Worm (Caenorhabditis elegans) whole organism, early embryonic: ENCODE results near the gene faah-6.

Experiments used
- B0310.2 ChIP-seq: sonication (generic microtip); optimal IDR thresholded peaks from 2 replicates; lab custom pipeline; 2016; ENCODE audit warnings: mild to moderate bottlenecking, missing genetic modification characterization, missing compliant biosample characterization
- F13C5.2 ChIP-seq: sonication (generic microtip); optimal IDR thresholded peaks from 2 replicates; lab custom pipeline; 2017; ENCODE audit warnings: mild to moderate bottlenecking, missing genetic modification characterization, inconsistent platforms, missing compliant biosample characterization
- aly-1 ChIP-seq: sonication (generic microtip); optimal IDR thresholded peaks from 2 replicates; lab custom pipeline; 2016; ENCODE audit warnings: missing genetic modification characterization, missing compliant biosample characterization
- ama-1 ChIP-seq: fragments of 150-350 bp; optimal IDR thresholded peaks from 2 replicates; lab custom pipeline; 2014
- ceh-13 ChIP-seq: fragments of 200-800 bp; sonication (Bioruptor generic); optimal IDR thresholded peaks from 2 replicates; lab custom pipeline; 2018; ENCODE audit warnings: mild to moderate bottlenecking, missing genetic modification characterization, missing compliant biosample characterization
- ceh-36 ChIP-seq: sonication (generic microtip); optimal IDR thresholded peaks from 2 replicates; lab custom pipeline; 2016; ENCODE audit warnings: missing genetic modification characterization, inconsistent platforms, missing compliant biosample characterization
- ets-7 ChIP-seq: sonication (generic microtip); optimal IDR thresholded peaks from 2 replicates; lab custom pipeline; 2016; ENCODE audit warnings: missing genotype, missing genetic modification characterization, missing compliant biosample characterization
- flt-1 ChIP-seq: fragments of 200-800 bp; sonication (Bioruptor generic); IDR thresholded peaks from 2 replicates; pipeline ENCODE4 v1.3.6; 2022; ENCODE audit warnings: missing genetic modification characterization, missing compliant biosample characterization
- hmbx-1 ChIP-seq: sonication (generic microtip); optimal IDR thresholded peaks from 2 replicates; lab custom pipeline; 2016; ENCODE audit warnings: mild to moderate bottlenecking, missing genetic modification characterization, missing compliant biosample characterization
- hmg-4 ChIP-seq: fragments of 200-800 bp; sonication (Bioruptor generic); optimal IDR thresholded peaks from 2 replicates; lab custom pipeline; 2018; ENCODE audit warnings: mild to moderate bottlenecking, missing genetic modification characterization, missing compliant biosample characterization
- hnd-1 ChIP-seq: sonication (generic microtip); optimal IDR thresholded peaks from 2 replicates; lab custom pipeline; 2016; ENCODE audit warnings: missing genetic modification characterization, missing compliant biosample characterization
- pes-1 ChIP-seq: fragments of 200-800 bp; sonication (Bioruptor generic); IDR thresholded peaks from 2 replicates; pipeline ENCODE4 v1.3.6; 2022; ENCODE audit warnings: missing genetic modification reagents, missing genetic modification characterization, missing compliant biosample characterization
- scrt-1 ChIP-seq: fragments of 200-800 bp; sonication (Bioruptor generic); IDR thresholded peaks from 2 replicates; pipeline ENCODE4 v1.3.6; 2022; ENCODE audit warnings: missing genetic modification characterization, missing compliant biosample characterization
- sea-1 ChIP-seq: fragments of 200-800 bp; sonication (Bioruptor generic); conservative IDR thresholded peaks from 2 replicates; pipeline ENCODE4 v1.3.6; 2022; ENCODE audit warnings: missing genetic modification characterization, missing compliant biosample characterization
- tbx-11 ChIP-seq: fragments of 200-800 bp; sonication (Bioruptor generic); IDR thresholded peaks from 2 replicates; pipeline ENCODE4 v1.3.6; 2022; ENCODE audit warnings: missing genetic modification characterization, missing compliant biosample characterization
- tbx-37 ChIP-seq: fragments of 200-800 bp; sonication (Bioruptor generic); conservative IDR thresholded peaks from 2 replicates; pipeline ENCODE4 v1.3.6; 2022; ENCODE audit warnings: missing genetic modification reagents, missing genetic modification characterization, missing compliant biosample characterization
- tra-4 ChIP-seq: sonication (generic microtip); optimal IDR thresholded peaks from 2 replicates; lab custom pipeline; 2017; ENCODE audit warnings: missing genetic modification characterization, missing compliant biosample characterization

The faah-6 gene

DNA sequence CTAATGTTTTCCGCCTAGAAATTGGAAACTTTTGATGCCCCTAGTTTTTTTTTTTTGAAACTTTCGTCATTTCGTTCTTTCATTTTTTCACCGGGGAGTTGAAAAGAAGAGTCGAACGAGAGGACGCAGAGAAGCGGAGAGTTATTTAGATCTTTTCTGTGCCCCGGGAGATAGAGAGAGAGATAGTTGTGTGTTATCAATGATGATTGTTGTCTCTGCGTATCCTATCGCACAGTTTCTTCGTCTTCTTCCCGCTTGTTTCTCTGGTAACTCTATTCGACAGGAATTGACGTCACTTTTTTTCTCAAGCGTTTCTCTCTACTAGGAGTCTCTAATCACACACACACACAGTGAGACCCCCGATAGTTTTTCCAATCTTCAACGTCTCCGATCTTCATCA lies 39.1 kb downstream of the faah-6 start:
- TF ChIP-seq ceh-13 (GFP tag; lab: Kevin White, UChicago) (no peak), B0310.2 (tag; lab: Kevin White, UChicago) (no peak), hmbx-1 (tag; lab: Kevin White, UChicago) (no peak), flt-1 (GFP tag; lab: Robert Waterston, UW) (no peak), hnd-1 (tag; lab: Kevin White, UChicago) (no peak), tbx-37 (GFP tag; lab: Robert Waterston, UW) (no peak), aly-1 (tag; lab: Kevin White, UChicago) (no peak)

DNA sequence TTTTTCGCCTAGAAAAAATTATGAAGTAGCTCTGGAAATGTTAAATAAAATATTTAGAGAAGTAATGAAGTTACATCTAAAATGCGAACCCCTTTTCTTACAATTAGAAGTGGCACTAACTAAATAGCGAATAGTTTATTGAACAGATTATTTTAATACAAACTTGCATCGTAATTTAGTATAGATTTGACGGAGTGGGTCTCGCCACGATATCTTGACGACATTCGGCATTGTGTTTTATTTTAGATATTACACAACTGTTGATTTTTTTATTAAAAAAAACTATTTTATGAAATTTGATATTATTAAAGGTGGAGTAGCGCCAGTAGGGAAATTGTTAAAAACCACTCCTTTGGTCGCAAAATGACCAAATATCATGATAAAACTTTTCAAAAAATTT lies 39.6 kb downstream of the faah-6 start:
- TF ChIP-seq F13C5.2 (tag; lab: Kevin White, UChicago): no peak
- no peak for TF ChIP-seq tra-4 (tag; lab: Kevin White, UChicago)
- TF ChIP-seq pes-1: no peak

- TF ChIP-seq flt-1 (GFP tag; lab: Robert Waterston, UW) (no peak), ama-1 (no peak)
Measured at ce11 chrIII:11692380-11692779, 42.1 kb downstream of the faah-6 start.

DNA sequence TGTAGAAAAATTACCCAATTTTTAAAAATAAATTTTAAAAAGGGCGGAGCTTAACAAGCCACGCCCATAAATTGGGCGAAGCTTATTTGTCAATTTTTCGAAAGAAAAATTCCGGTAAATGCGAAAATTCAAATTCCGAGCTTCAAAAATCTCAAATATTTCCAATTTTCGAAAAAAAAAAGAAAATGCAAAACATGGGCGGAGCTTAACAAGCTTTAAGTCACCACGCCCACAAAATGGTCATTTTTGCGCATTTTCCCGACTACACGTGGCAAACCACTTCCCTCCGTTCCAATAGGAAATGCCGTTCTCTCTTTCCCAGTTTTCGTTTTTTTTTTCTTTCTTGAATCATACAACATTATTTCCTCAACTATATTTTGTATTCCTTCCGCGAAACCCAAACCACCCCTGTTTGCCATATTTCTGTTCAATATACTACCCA lies 44.3 kb downstream of the faah-6 start:
- 0 out of 2 replicates have a peak, but pooled peaks have one; percentile 9 for TF ChIP-seq scrt-1 (GFP tag; lab: Robert Waterston, UW)
- no peak for TF ChIP-seq hnd-1 (tag; lab: Kevin White, UChicago)
- no peak for TF ChIP-seq aly-1 (tag; lab: Kevin White, UChicago)

DNA sequence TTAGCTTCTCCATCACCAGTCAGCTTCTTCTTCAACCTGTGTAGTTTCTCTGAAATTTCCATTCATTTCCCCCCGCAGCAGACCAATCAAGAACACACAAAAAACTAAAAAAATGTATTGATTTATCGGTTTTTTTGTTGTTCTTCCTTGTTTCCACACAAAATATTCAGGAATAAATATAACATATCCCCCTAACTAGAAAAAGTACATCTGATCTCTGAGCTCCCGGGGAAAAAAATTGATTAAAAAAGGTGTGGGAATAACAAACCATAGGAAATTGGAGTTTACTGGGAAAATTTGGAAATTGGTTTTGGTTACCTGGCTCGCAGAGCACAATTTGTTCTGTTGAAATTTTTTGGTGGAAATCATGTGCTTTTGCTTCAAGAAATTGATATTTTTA lies 44.7 kb downstream of the faah-6 start, which contains the start of gene Y41C4A.22:
Y41C4A.22 (plus strand) TSS at position 301 of the 400 bp plus-strand sequence.
- TF ChIP-seq ceh-36 (no peak), tra-4 (tag; lab: Kevin White, UChicago) (no peak), sea-1 (GFP tag; lab: Robert Waterston, UW) (no peak), ama-1 (no peak), flt-1 (GFP tag; lab: Robert Waterston, UW) (no peak), scrt-1 (GFP tag; lab: Robert Waterston, UW) (no peak), F13C5.2 (tag; lab: Kevin White, UChicago) (no peak)

- TF ChIP-seq ets-7: no peak
- no peak for TF ChIP-seq hmbx-1 (tag; lab: Kevin White, UChicago)
- TF ChIP-seq flt-1 (GFP tag; lab: Robert Waterston, UW): no peak
- TF ChIP-seq tbx-11 (GFP tag; lab: Robert Waterston, UW): no peak
- no peak for TF ChIP-seq B0310.2 (tag; lab: Kevin White, UChicago)
- no peak for TF ChIP-seq aly-1 (tag; lab: Kevin White, UChicago)
- TF ChIP-seq tbx-37 (GFP tag; lab: Robert Waterston, UW): no peak
- TF ChIP-seq ama-1: no peak
- TF ChIP-seq hmg-4 (GFP tag; lab: Kevin White, UChicago): no peak
- TF ChIP-seq tra-4 (tag; lab: Kevin White, UChicago): no peak
- no peak for TF ChIP-seq F13C5.2 (tag; lab: Kevin White, UChicago)
- no peak for TF ChIP-seq pes-1
- TF ChIP-seq sea-1 (GFP tag; lab: Robert Waterston, UW): no peak
- TF ChIP-seq hnd-1 (tag; lab: Kevin White, UChicago): no peak
- no peak for TF ChIP-seq scrt-1 (GFP tag; lab: Robert Waterston, UW)
- no peak for TF ChIP-seq ceh-13 (GFP tag; lab: Kevin White, UChicago)
- TF ChIP-seq ceh-36: no peak
Measured at ce11 chrIII:11696273-11696672, 46.0 kb downstream of the faah-6 start, which contains the start of gene Y41C4A.6. TSS of gene Y41C4A.6 (plus strand) at chrIII:11696573.

- TF ChIP-seq sea-1 (GFP tag; lab: Robert Waterston, UW) (no peak), hnd-1 (tag; lab: Kevin White, UChicago) (no peak), F13C5.2 (tag; lab: Kevin White, UChicago) (no peak), B0310.2 (tag; lab: Kevin White, UChicago) (no peak), ceh-36 (no peak), hmg-4 (GFP tag; lab: Kevin White, UChicago) (no peak), ets-7 (no peak), aly-1 (tag; lab: Kevin White, UChicago) (no peak), tbx-11 (GFP tag; lab: Robert Waterston, UW) (no peak), tbx-37 (GFP tag; lab: Robert Waterston, UW) (no peak), pes-1 (no peak), ama-1 (no peak), flt-1 (GFP tag; lab: Robert Waterston, UW) (no peak), ceh-13 (GFP tag; lab: Kevin White, UChicago) (no peak), scrt-1 (GFP tag; lab: Robert Waterston, UW) (no peak)
Measured at ce11 chrIII:11698569-11698968, 48.3 kb downstream of the faah-6 start, which contains the start of gene Y41C4A.7. TSS of gene Y41C4A.7 (plus strand) at chrIII:11698869.

DNA sequence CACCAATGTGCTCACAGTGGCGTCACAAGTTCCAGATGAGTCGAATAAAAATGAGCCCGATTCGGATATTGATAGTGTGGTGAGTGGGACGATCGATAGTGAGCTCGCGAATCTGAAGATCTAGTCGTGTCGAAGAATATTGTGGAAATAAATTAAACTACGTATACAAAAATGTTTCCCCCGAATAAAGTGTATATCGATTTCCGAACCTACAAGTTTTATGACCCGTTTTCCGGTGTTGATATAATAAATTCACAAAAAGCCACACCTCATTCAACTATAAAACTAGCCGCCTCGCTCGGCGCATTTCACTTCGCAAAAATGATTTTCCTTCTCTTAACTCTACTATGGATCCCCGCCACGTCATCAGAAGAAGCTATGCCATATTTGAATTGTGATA lies 49.7 kb downstream of the faah-6 start, which contains the start of gene pqn-84:
pqn-84 (plus strand) TSS at position 301 of the 400 bp plus-strand sequence.
- no peak for TF ChIP-seq hmbx-1 (tag; lab: Kevin White, UChicago)
- no peak for TF ChIP-seq hnd-1 (tag; lab: Kevin White, UChicago)
- TF ChIP-seq ets-7: no peak
- TF ChIP-seq ceh-36: no peak
- no peak for TF ChIP-seq ama-1
- TF ChIP-seq ceh-13 (GFP tag; lab: Kevin White, UChicago): no peak
- no peak for TF ChIP-seq flt-1 (GFP tag; lab: Robert Waterston, UW)
- no peak for TF ChIP-seq tbx-37 (GFP tag; lab: Robert Waterston, UW)
- no peak for TF ChIP-seq hmg-4 (GFP tag; lab: Kevin White, UChicago)
- no peak for TF ChIP-seq scrt-1 (GFP tag; lab: Robert Waterston, UW)
- TF ChIP-seq pes-1: no peak
- no peak for TF ChIP-seq tra-4 (tag; lab: Kevin White, UChicago)
- TF ChIP-seq aly-1 (tag; lab: Kevin White, UChicago): no peak
- no peak for TF ChIP-seq B0310.2 (tag; lab: Kevin White, UChicago)
